Worm (Caenorhabditis elegans) whole organism, L4 larva: Measurements from ENCODE around the gene gpa-6.
A peak's percentile ranks its signal among the peaks of the same experiment; 100 is the strongest.

Experiments used
- D1046.2 ChIP-seq: fragments of 200-800 bp; sonication (Bioruptor generic); IDR thresholded peaks from 2 replicates; pipeline ENCODE4 v1.3.6; 2022; ENCODE audit warnings: missing genetic modification characterization, missing compliant biosample characterization
- F10B5.3 ChIP-seq: sonication (generic microtip); optimal IDR thresholded peaks from 2 replicates; lab custom pipeline; 2016; ENCODE audit warnings: mild to moderate bottlenecking, missing genetic modification characterization, missing compliant biosample characterization
- F44E2.7 ChIP-seq: fragments of 200-800 bp; sonication (Bioruptor generic); IDR thresholded peaks from 2 replicates; pipeline ENCODE4 v2.1.2; 2022; ENCODE audit warnings: missing genetic modification characterization, missing compliant biosample characterization
- T20F7.1 ChIP-seq: fragments of 200-800 bp; sonication (Bioruptor generic); optimal IDR thresholded peaks from 2 replicates; lab custom pipeline; 2018; ENCODE audit warnings: mild to moderate bottlenecking, missing genetic modification characterization, missing compliant biosample characterization
- Y105C5A.15 ChIP-seq: fragments of 200-800 bp; sonication (Bioruptor generic); IDR thresholded peaks from 2 replicates; pipeline ENCODE4 v1.3.6; 2022; ENCODE audit warnings: missing genetic modification characterization, missing compliant biosample characterization
- Y48G9A.11 ChIP-seq: fragments of 200-800 bp; sonication (Bioruptor generic); IDR thresholded peaks from 2 replicates; pipeline ENCODE4 v1.3.6; 2022; ENCODE audit warnings: missing genetic modification reagents, missing genetic modification characterization, missing compliant biosample characterization
- Y75B8A.6 ChIP-seq: fragments of 200-800 bp; sonication (Bioruptor generic); IDR thresholded peaks from 2 replicates; pipeline ENCODE4 v1.3.6; 2022; ENCODE audit warnings: missing genetic modification reagents, missing genetic modification characterization, missing compliant biosample characterization
- ZK337.2 ChIP-seq: fragments of 200-800 bp; sonication (Bioruptor generic); IDR thresholded peaks from 2 replicates; pipeline ENCODE4 v1.3.6; 2022; ENCODE audit warnings: missing genetic modification reagents, missing genetic modification characterization, missing compliant biosample characterization
- ZK546.5 ChIP-seq, 2 experiments: sonication (generic microtip); optimal IDR thresholded peaks; 2 replicates each; lab custom pipeline; 2017; ENCODE audit warnings: missing biosample characterization in 2 of 2, missing genetic modification characterization in 2 of 2
- aha-1 ChIP-seq: fragments of 150-350 bp; peaks from one replicate; lab custom pipeline; 2014; ENCODE audit warnings: missing biosample characterization, missing genetic modification characterization
- ama-1 ChIP-seq: fragments of 150-350 bp; optimal IDR thresholded peaks from 2 replicates; lab custom pipeline; 2014; ENCODE audit warnings: inconsistent platforms, mixed read lengths
- attf-4 ChIP-seq: sonication (generic microtip); optimal IDR thresholded peaks from 3 replicates; lab custom pipeline; 2017; ENCODE audit warnings: missing biosample characterization, missing genetic modification characterization
- ceh-28 ChIP-seq: fragments of 150-350 bp; optimal IDR thresholded peaks from 2 replicates; lab custom pipeline; 2014; ENCODE audit warnings: missing biosample characterization, missing genetic modification reagents, missing genetic modification characterization
- ceh-44 ChIP-seq: fragments of 200-800 bp; sonication (Bioruptor generic); IDR thresholded peaks from 2 replicates; pipeline ENCODE4 v1.3.6; 2022; ENCODE audit warnings: missing genetic modification reagents, missing genetic modification characterization, missing compliant biosample characterization
- ceh-62 ChIP-seq: sonication (generic microtip); optimal IDR thresholded peaks from 2 replicates; lab custom pipeline; 2017; ENCODE audit warnings: missing biosample characterization, missing genetic modification characterization
- ceh-82 ChIP-seq: sonication (generic microtip); optimal IDR thresholded peaks from 2 replicates; lab custom pipeline; 2017; ENCODE audit warnings: missing biosample characterization, missing genetic modification characterization
- ces-1 ChIP-seq: fragments of 150-350 bp; sonication (generic microtip); optimal IDR thresholded peaks from 4 replicates; lab custom pipeline; 2014; ENCODE audit warnings: missing biosample characterization, missing genetic modification reagents, missing genetic modification characterization
- ctbp-1 ChIP-seq: fragments of 200-800 bp; sonication (Bioruptor generic); IDR thresholded peaks from 2 replicates; pipeline ENCODE4 v1.3.6; 2022; ENCODE audit warnings: missing genetic modification reagents, missing genetic modification characterization, missing compliant biosample characterization
- daf-16 ChIP-seq, 3 experiments: sonication (generic microtip); optimal IDR thresholded peaks; 2 replicates each; lab custom pipeline; 2016 to 2017; ENCODE audit warnings: missing genetic modification characterization in 3 of 3, missing genetic modification reagents in 3 of 3, mild to moderate bottlenecking in 2 of 3, missing compliant biosample characterization in 2 of 3, missing biosample characterization in 1 of 3, moderate library complexity in 1 of 3
- daf-19 ChIP-seq: fragments of 200-800 bp; sonication (Bioruptor generic); conservative IDR thresholded peaks from 2 replicates; pipeline ENCODE4 v1.3.6; 2022; ENCODE audit warnings: missing genetic modification characterization, missing compliant biosample characterization
- dpl-1 ChIP-seq: fragments of 150-350 bp; optimal IDR thresholded peaks from 2 replicates; lab custom pipeline; 2014; ENCODE audit warnings: missing biosample characterization, missing genetic modification reagents, missing genetic modification characterization
- dve-1 ChIP-seq: sonication (generic microtip); optimal IDR thresholded peaks from 2 replicates; lab custom pipeline; 2017; ENCODE audit warnings: antibody characterized with exemption, mild to moderate bottlenecking, missing genetic modification characterization, missing compliant biosample characterization; ENCODE audit not compliant: insufficient read depth
- fos-1 ChIP-seq: fragments of 150-350 bp; optimal IDR thresholded peaks from 2 replicates; lab custom pipeline; 2014; ENCODE audit warnings: missing biosample characterization, missing genetic modification characterization
- hlh-11 ChIP-seq: fragments of 200-800 bp; sonication (Bioruptor generic); optimal IDR thresholded peaks from 2 replicates; lab custom pipeline; 2018; ENCODE audit warnings: mild to moderate bottlenecking, missing genetic modification characterization, missing compliant biosample characterization
- hlh-30 ChIP-seq: sonication (generic microtip); optimal IDR thresholded peaks from 2 replicates; lab custom pipeline; 2017; ENCODE audit warnings: antibody characterized with exemption, mild to moderate bottlenecking, missing genetic modification characterization, missing compliant biosample characterization; ENCODE audit not compliant: insufficient read depth
- jun-1 ChIP-seq: fragments of 150-350 bp; optimal IDR thresholded peaks from 2 replicates; lab custom pipeline; 2014; ENCODE audit warnings: missing biosample characterization, missing genetic modification reagents, missing genetic modification characterization
- lin-1 ChIP-seq: fragments of 200-800 bp; sonication (Bioruptor generic); IDR thresholded peaks from 2 replicates; pipeline ENCODE4 v1.3.6; 2022; ENCODE audit warnings: missing genetic modification reagents, missing genetic modification characterization, missing compliant biosample characterization
- lin-15B ChIP-seq: fragments of 150-350 bp; sonication (generic microtip); optimal IDR thresholded peaks from 3 replicates; lab custom pipeline; 2014; ENCODE audit warnings: missing biosample characterization, missing genetic modification characterization
- lin-38 ChIP-seq: fragments of 200-800 bp; sonication (Bioruptor generic); IDR thresholded peaks from 2 replicates; pipeline ENCODE4 v1.3.6; 2022; ENCODE audit warnings: missing genetic modification reagents, missing genetic modification characterization, missing compliant biosample characterization
- lin-39 ChIP-seq: fragments of 150-350 bp; optimal IDR thresholded peaks from 2 replicates; lab custom pipeline; 2014; ENCODE audit warnings: missing biosample characterization, missing genetic modification reagents, missing genetic modification characterization
- madf-5 ChIP-seq, 2 experiments: fragments of 200-800 bp; sonication (Bioruptor generic); IDR thresholded peaks; 2 replicates each; pipeline ENCODE4 v1.3.6; 2022; ENCODE audit warnings: missing compliant biosample characterization in 2 of 2, missing genetic modification characterization in 2 of 2
- mdl-1 ChIP-seq, 2 experiments: fragments of 150-350 bp in 1 of 2; sonication (generic microtip) in 1 of 2; optimal IDR thresholded peaks; 2 replicates each; lab custom pipeline; 2014 to 2017; ENCODE audit warnings: missing biosample characterization in 2 of 2, missing genetic modification characterization in 2 of 2
- mep-1 ChIP-seq: fragments of 150-350 bp; sonication (generic microtip); optimal IDR thresholded peaks from 3 replicates; lab custom pipeline; 2014; ENCODE audit warnings: missing biosample characterization, missing genetic modification characterization
- mxl-2 ChIP-seq: fragments of 200-800 bp; sonication (Bioruptor generic); conservative IDR thresholded peaks from 2 replicates; pipeline ENCODE4 v1.3.6; 2022; ENCODE audit warnings: missing genetic modification reagents, missing genetic modification characterization, missing compliant biosample characterization
- nhr-10 ChIP-seq: fragments of 150-350 bp; optimal IDR thresholded peaks from 2 replicates; lab custom pipeline; 2014; ENCODE audit warnings: missing biosample characterization, missing genetic modification characterization
- nhr-111 ChIP-seq: fragments of 200-800 bp; sonication (Bioruptor generic); optimal IDR thresholded peaks from 2 replicates; lab custom pipeline; 2018; ENCODE audit warnings: mild to moderate bottlenecking, missing genetic modification characterization, missing compliant biosample characterization
- nhr-6 ChIP-seq: fragments of 150-350 bp; optimal IDR thresholded peaks from 2 replicates; lab custom pipeline; 2014; ENCODE audit warnings: missing biosample characterization, missing genetic modification characterization
- nhr-77 ChIP-seq: fragments of 150-350 bp; optimal IDR thresholded peaks from 2 replicates; lab custom pipeline; 2014; ENCODE audit warnings: missing biosample characterization, missing genetic modification characterization
- pha-4 ChIP-seq, 2 experiments: fragments of 150-350 bp in 1 of 2; fragments of 200-800 bp in 1 of 2; sonication (Bioruptor generic) in 1 of 2; IDR thresholded peaks in 1 of 2; optimal IDR thresholded peaks in 1 of 2; 2 replicates each; pipeline versions ENCODE4 v1.3.6 to Lab custom; 2014 to 2022; ENCODE audit warnings: missing genetic modification characterization in 2 of 2, missing genetic modification reagents in 2 of 2, missing biosample characterization in 1 of 2, missing compliant biosample characterization in 1 of 2
- snpc-1.2 ChIP-seq: fragments of 200-800 bp; sonication (Bioruptor generic); IDR thresholded peaks from 2 replicates; pipeline ENCODE4 v1.3.6; 2022; ENCODE audit warnings: missing genetic modification reagents, missing genetic modification characterization, missing compliant biosample characterization
- spr-3 ChIP-seq: fragments of 200-800 bp; sonication (Bioruptor generic); optimal IDR thresholded peaks from 2 replicates; lab custom pipeline; 2018; ENCODE audit warnings: mild to moderate bottlenecking, missing genetic modification characterization, missing compliant biosample characterization
- unc-130 ChIP-seq: sonication (generic microtip); optimal IDR thresholded peaks from 2 replicates; lab custom pipeline; 2016; ENCODE audit warnings: missing genetic modification reagents, missing genetic modification characterization, missing compliant biosample characterization
- vab-7 ChIP-seq: fragments of 200-800 bp; sonication (Bioruptor generic); IDR thresholded peaks from 2 replicates; pipeline ENCODE4 v1.3.6; 2022; ENCODE audit warnings: missing genetic modification reagents, missing genetic modification characterization, missing compliant biosample characterization
- zag-1 ChIP-seq: fragments of 150-350 bp; optimal IDR thresholded peaks from 2 replicates; lab custom pipeline; 2014; ENCODE audit warnings: missing biosample characterization, missing genetic modification characterization
- zfp-2 ChIP-seq: sonication (generic microtip); optimal IDR thresholded peaks from 2 replicates; lab custom pipeline; 2016; ENCODE audit warnings: mild to moderate bottlenecking, missing genetic modification characterization, missing compliant biosample characterization

The gpa-6 gene

ce11 chrX:13223437-13223836 lies 32.4 kb downstream of the gpa-6 start, which contains the start of gene skr-20:
Gene skr-20 (minus strand): TSS chrX:13223537.
- no peak for TF ChIP-seq madf-5 (GFP tag; IDR thresholded peaks at IDR 0.05; lab: Robert Waterston, UW)
- TF ChIP-seq F10B5.3 (tag; lab: Kevin White, UChicago): no peak
- no peak for TF ChIP-seq unc-130 (GFP tag; lab: Kevin White, UChicago)
- no peak for TF ChIP-seq lin-38
- no peak for TF ChIP-seq ceh-82 (tag; lab: Kevin White, UChicago)
- no peak for TF ChIP-seq zfp-2 (tag; lab: Kevin White, UChicago)
- TF ChIP-seq ZK337.2: no peak
- no peak for TF ChIP-seq vab-7 (GFP tag; lab: Robert Waterston, UW)
- TF ChIP-seq ctbp-1 (GFP tag; lab: Robert Waterston, UW): no peak
- TF ChIP-seq mdl-1 (tag; optimal IDR thresholded peaks at IDR 0.05; lab: Kevin White, UChicago): no peak
- no peak for TF ChIP-seq Y48G9A.11 (GFP tag; lab: Robert Waterston, UW)
- TF ChIP-seq mxl-2 (GFP tag; lab: Robert Waterston, UW): no peak
- TF ChIP-seq ZK546.5 (tag; optimal IDR thresholded peaks at IDR 0.05; lab: Kevin White, UChicago): no peak
- TF ChIP-seq lin-1 (GFP tag; lab: Robert Waterston, UW): no peak

ce11 chrX:13224608-13225007 lies 33.6 kb downstream of the gpa-6 start, which contains the start of gene skr-19:
Gene skr-19 (minus strand): TSS chrX:13224708.
- TF ChIP-seq aha-1 (tag; lab: Kevin White, UChicago) (peak; percentile 9), daf-16 (GFP tag; optimal IDR thresholded peaks at IDR 0.05; lab: Kevin White, UChicago) (no peak), daf-16 (tag; optimal IDR thresholded peaks at IDR 0.05; lab: Kevin White, UChicago) (no peak)

- TF ChIP-seq D1046.2 (GFP tag; lab: Robert Waterston, UW) (no peak), nhr-77 (no peak), spr-3 (no peak), pha-4 (GFP tag; IDR thresholded peaks at IDR 0.05; lab: Robert Waterston, UW) (no peak), pha-4 (tag; optimal IDR thresholded peaks at IDR 0.05; lab: Kevin White, UChicago) (no peak), nhr-10 (tag; lab: Kevin White, UChicago) (no peak), dpl-1 (no peak), jun-1 (no peak), daf-19 (GFP tag; lab: Robert Waterston, UW) (no peak), zag-1 (no peak), mdl-1 (tag; optimal IDR thresholded peaks at IDR 0.05; lab: Kevin White, UChicago) (no peak), ceh-28 (tag; lab: Kevin White, UChicago) (no peak), madf-5 (GFP tag; IDR thresholded peaks at IDR 0.05; lab: Robert Waterston, UW) (no peak), Y75B8A.6 (GFP tag; lab: Robert Waterston, UW) (no peak), F44E2.7 (GFP tag; lab: Robert Waterston, UW) (no peak), hlh-11 (tag; lab: Kevin White, UChicago) (peak; percentile 55), hlh-30 (tag; lab: Kevin White, UChicago) (peak; percentile 90), ceh-44 (no peak), attf-4 (tag; lab: Kevin White, UChicago) (no peak), nhr-6 (tag; lab: Kevin White, UChicago) (peak; percentile 40), fos-1 (tag; lab: Kevin White, UChicago) (no peak), Y105C5A.15 (GFP tag; lab: Robert Waterston, UW) (no peak), daf-16 (GFP tag; optimal IDR thresholded peaks at IDR 0.05; lab: Kevin White, UChicago) (no peak), daf-16 (tag; optimal IDR thresholded peaks at IDR 0.05; lab: Kevin White, UChicago) (peak; percentile 68), mep-1 (tag; lab: Kevin White, UChicago) (peak; percentile 48), ceh-62 (tag; lab: Kevin White, UChicago) (no peak), ZK546.5 (tag; optimal IDR thresholded peaks at IDR 0.05; lab: Kevin White, UChicago) (no peak), ama-1 (lab: Kevin White, UChicago) (no peak), lin-15B (tag; lab: Kevin White, UChicago) (no peak), ZK337.2 (no peak), nhr-111 (GFP tag; lab: Kevin White, UChicago) (no peak), snpc-1.2 (GFP tag; lab: Robert Waterston, UW) (no peak), lin-39 (tag; lab: Kevin White, UChicago) (no peak), ces-1 (GFP tag; lab: Kevin White, UChicago) (no peak), aha-1 (tag; lab: Kevin White, UChicago) (no peak), T20F7.1 (GFP tag; lab: Kevin White, UChicago) (no peak), dve-1 (peak; percentile 32)
Measured at ce11 chrX:13225111-13225905, 34.3 kb downstream of the gpa-6 start.
